Worm (Caenorhabditis elegans): ENCODE measurements around the gene nhr-229.
A peak's percentile ranks its signal among the peaks of the same experiment; 100 is the strongest.

The nhr-229 gene

ce11 chrIV:17010274-17010673 lies 20.1 kb downstream of the nhr-229 start:
- no peak for TF ChIP-seq flh-1 (GFP tag; optimal IDR thresholded peaks at IDR 0.05)
- no peak for TF ChIP-seq lin-32 (GFP tag; optimal IDR thresholded peaks at IDR 0.05)
- no peak for TF ChIP-seq ceh-83 (GFP tag; optimal IDR thresholded peaks at IDR 0.05)
- TF ChIP-seq nhr-28 (tag; optimal IDR thresholded peaks at IDR 0.05), result no peak
- no peak for TF ChIP-seq lsy-2 (tag; optimal IDR thresholded peaks at IDR 0.05)
- no peak for TF ChIP-seq elt-3 (tag; optimal IDR thresholded peaks at IDR 0.05)
- no peak for TF ChIP-seq bed-3 (GFP tag; optimal IDR thresholded peaks at IDR 0.05)
- TF ChIP-seq tbx-8 (GFP tag; optimal IDR thresholded peaks at IDR 0.05), result no peak
- TF ChIP-seq lin-13 (tag; optimal IDR thresholded peaks at IDR 0.05), result no peak
- no peak for TF ChIP-seq zip-8 (tag; optimal IDR thresholded peaks at IDR 0.05)
- no peak for TF ChIP-seq ham-2 (GFP tag; optimal IDR thresholded peaks at IDR 0.05)

ce11 chrIV:17005734-17006133 lies 24.7 kb downstream of the nhr-229 start:
- TF ChIP-seq mls-2 (tag; optimal IDR thresholded peaks at IDR 0.05), result no peak
- TF ChIP-seq ces-1 (GFP tag; optimal IDR thresholded peaks at IDR 0.05), result no peak
- TF ChIP-seq nhr-2 (tag; optimal IDR thresholded peaks at IDR 0.05), result no peak

DNA sequence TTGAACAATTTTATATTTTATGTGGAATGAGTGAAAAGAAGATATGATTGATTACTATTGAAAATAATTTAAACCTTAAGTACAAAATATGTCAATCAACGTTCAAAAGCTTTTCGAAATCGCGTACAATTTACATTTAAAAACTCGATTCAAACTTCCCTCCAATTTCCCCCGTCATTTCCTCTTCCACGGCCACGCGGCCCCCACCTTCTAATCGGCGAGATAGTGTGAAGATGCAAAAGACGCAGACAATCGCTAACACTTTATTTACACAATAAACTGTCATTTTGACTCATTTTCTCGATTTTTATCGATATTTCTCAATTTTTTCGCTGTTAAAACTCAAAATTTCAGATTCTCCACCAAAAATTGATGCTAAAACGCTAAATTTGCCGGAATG lies 35.0 kb downstream of the nhr-229 start, which contains the start of gene rom-4:
TSS of gene rom-4 (plus strand) at position 398 of the 400 bp plus-strand sequence.
- TF ChIP-seq blmp-1 (tag; optimal IDR thresholded peaks at IDR 0.05) (no peak), ham-2 (GFP tag; optimal IDR thresholded peaks at IDR 0.05) (no peak), lsy-2 (tag; optimal IDR thresholded peaks at IDR 0.05) (no peak), ceh-83 (GFP tag; optimal IDR thresholded peaks at IDR 0.05) (no peak), ceh-39 (tag; optimal IDR thresholded peaks at IDR 0.05) (no peak), tbx-8 (GFP tag; optimal IDR thresholded peaks at IDR 0.05) (no peak), lin-13 (tag; optimal IDR thresholded peaks at IDR 0.05) (peak; percentile 24), pha-4 (tag; optimal IDR thresholded peaks at IDR 0.05) (peak; percentile 48), bed-3 (GFP tag; optimal IDR thresholded peaks at IDR 0.05) (no peak), mab-5 (tag; optimal IDR thresholded peaks at IDR 0.05) (peak; percentile 23), ztf-11 (tag; optimal IDR thresholded peaks at IDR 0.05) (no peak), nhr-2 (tag; optimal IDR thresholded peaks at IDR 0.05) (no peak), ces-1 (GFP tag; optimal IDR thresholded peaks at IDR 0.05) (peak; percentile 40), nhr-76 (tag; optimal IDR thresholded peaks at IDR 0.05) (no peak), mep-1 (tag; optimal IDR thresholded peaks at IDR 0.05) (no peak), flh-1 (GFP tag; optimal IDR thresholded peaks at IDR 0.05) (no peak), nhr-28 (tag; optimal IDR thresholded peaks at IDR 0.05) (no peak), unc-39 (tag; optimal IDR thresholded peaks at IDR 0.05) (no peak), unc-62 (GFP tag; optimal IDR thresholded peaks at IDR 0.05) (no peak), sem-2 (GFP tag; optimal IDR thresholded peaks at IDR 0.05) (no peak), elt-3 (tag; optimal IDR thresholded peaks at IDR 0.05) (no peak)

DNA sequence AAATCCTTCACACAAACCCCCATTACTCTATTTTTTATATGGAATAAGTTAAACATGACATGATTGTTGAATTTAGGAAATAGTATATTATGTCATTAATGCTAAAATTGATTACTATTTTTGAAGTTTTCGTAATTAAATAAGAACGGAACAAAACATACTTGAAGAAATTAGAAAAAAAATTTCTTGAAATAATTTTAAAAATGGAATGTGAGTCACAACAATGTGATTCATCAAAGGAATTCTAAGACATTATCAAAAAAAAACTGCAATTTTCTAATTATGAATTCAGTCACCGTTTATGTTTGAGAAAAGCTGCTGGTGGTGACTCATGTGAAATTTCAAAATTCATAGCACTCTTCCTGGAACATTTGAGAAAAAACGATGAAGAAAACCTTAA lies 42.0 kb downstream of the nhr-229 start, which contains the start of gene nccd-1:
TSS of gene nccd-1 (plus strand) at position 301 of the 400 bp plus-strand sequence.
- TF ChIP-seq lin-13 (tag; optimal IDR thresholded peaks at IDR 0.05), result no peak
- TF ChIP-seq ceh-43 (GFP tag; optimal IDR thresholded peaks at IDR 0.05), result no peak
- TF ChIP-seq elt-3 (tag; optimal IDR thresholded peaks at IDR 0.05), result no peak
- TF ChIP-seq lin-32 (GFP tag; optimal IDR thresholded peaks at IDR 0.05), result no peak
- no peak for TF ChIP-seq nhr-237 (tag; optimal IDR thresholded peaks at IDR 0.05)
- no peak for TF ChIP-seq hlh-1 (tag; optimal IDR thresholded peaks at IDR 0.05)
- TF ChIP-seq cnd-1 (tag; optimal IDR thresholded peaks at IDR 0.05), result no peak
- TF ChIP-seq pha-4 (tag; optimal IDR thresholded peaks at IDR 0.05), result no peak
